Fruit fly (Drosophila melanogaster) whole organism, embryonic: ENCODE data around the gene CG17768.

ENCODE experiments used
- Bgb ChIP-seq: fragments of 200-800 bp; sonication (Bioruptor generic); IDR thresholded peaks from 2 replicates; pipeline ENCODE4 v1.3.6; 2022; ENCODE audit warnings: missing biosample characterization, missing genetic modification characterization; ENCODE audit not compliant: partially characterized antibody
- CG11504 ChIP-seq: fragments of 200-800 bp; sonication (Bioruptor generic); optimal IDR thresholded peaks from 3 replicates; lab custom pipeline; 2019; ENCODE audit warnings: missing biosample characterization, mild to moderate bottlenecking, missing genetic modification characterization, moderate library complexity
- CG11695 ChIP-seq: fragments of 200-800 bp; sonication (Bioruptor generic); IDR thresholded peaks from 3 replicates; pipeline ENCODE4 v1.3.6; 2022; ENCODE audit warnings: missing biosample characterization, missing genetic modification characterization
- CG12391 ChIP-seq: fragments of 200-800 bp; sonication (Bioruptor generic); optimal IDR thresholded peaks from 3 replicates; lab custom pipeline; 2018; ENCODE audit warnings: missing biosample characterization, mild to moderate bottlenecking, missing genetic modification characterization, moderate library complexity
- CG12659 ChIP-seq: fragments of 200-800 bp; sonication (Bioruptor generic); optimal IDR thresholded peaks from 3 replicates; lab custom pipeline; 2017; ENCODE audit warnings: mild to moderate bottlenecking, missing biosample characterization, missing genetic modification reagents, missing genetic modification characterization
- CG13287 ChIP-seq: fragments of 200-800 bp; sonication (Bioruptor generic); IDR thresholded peaks from 2 replicates; pipeline ENCODE4 v1.3.6; 2022; ENCODE audit warnings: missing biosample characterization, missing genetic modification characterization; ENCODE audit not compliant: partially characterized antibody
- CG13296 ChIP-seq: fragments of 200-800 bp; sonication (Bioruptor generic); optimal IDR thresholded peaks from 3 replicates; lab custom pipeline; 2018; ENCODE audit warnings: missing biosample characterization, mild to moderate bottlenecking, missing genetic modification characterization
- CG13424 ChIP-seq: fragments of 200-800 bp; sonication (Bioruptor generic); optimal IDR thresholded peaks from 2 replicates; lab custom pipeline; 2019; ENCODE audit warnings: missing biosample characterization, mild to moderate bottlenecking, missing genetic modification characterization, moderate library complexity
- CG14710 ChIP-seq: fragments of 200-800 bp; sonication (Bioruptor generic); optimal IDR thresholded peaks from 3 replicates; lab custom pipeline; 2019; ENCODE audit warnings: missing biosample characterization, mild to moderate bottlenecking, missing genetic modification characterization, moderate library complexity
- CG15696 ChIP-seq: fragments of 200-800 bp; sonication (Bioruptor generic); optimal IDR thresholded peaks from 2 replicates; lab custom pipeline; 2019; ENCODE audit warnings: missing biosample characterization, mild to moderate bottlenecking, missing genetic modification characterization, moderate library complexity
- CG1603 ChIP-seq: fragments of 200-800 bp; sonication (Bioruptor generic); optimal IDR thresholded peaks from 2 replicates; lab custom pipeline; 2019; ENCODE audit warnings: missing biosample characterization, mild to moderate bottlenecking, missing genetic modification characterization, moderate library complexity
- CG16779 ChIP-seq: fragments of 200-800 bp; sonication (Bioruptor generic); IDR thresholded peaks from 2 replicates; pipeline ENCODE4 v1.3.6; 2022; ENCODE audit warnings: missing biosample characterization, missing genetic modification characterization
- CG16815 ChIP-seq: fragments of 200-800 bp; sonication (Bioruptor generic); optimal IDR thresholded peaks from 3 replicates; lab custom pipeline; 2017; ENCODE audit warnings: missing biosample characterization, mild to moderate bottlenecking, missing genetic modification characterization
- CG30020 ChIP-seq: fragments of 200-800 bp; optimal IDR thresholded peaks from 2 replicates; lab custom pipeline; 2019; ENCODE audit warnings: missing biosample characterization, mild to moderate bottlenecking, missing genetic modification characterization, moderate library complexity
- CG8281 ChIP-seq: fragments of 200-800 bp; sonication (Bioruptor generic); optimal IDR thresholded peaks from 2 replicates; lab custom pipeline; 2018; ENCODE audit warnings: missing biosample characterization, mild to moderate bottlenecking, missing genetic modification characterization, moderate library complexity
- CG9609 ChIP-seq: fragments of 200-800 bp; sonication (Bioruptor generic); optimal IDR thresholded peaks from 3 replicates; lab custom pipeline; 2016; ENCODE audit warnings: missing biosample characterization, missing genetic modification characterization
- CkIIα-i1 ChIP-seq: fragments of 200-800 bp; sonication (Bioruptor generic); IDR thresholded peaks from 2 replicates; pipeline ENCODE4 v1.3.6; 2022; ENCODE audit warnings: missing biosample characterization, missing genetic modification characterization
- Doc3 ChIP-seq: fragments of 200-800 bp; sonication (Bioruptor generic); IDR thresholded peaks from 3 replicates; pipeline ENCODE4 v1.3.6; 2022; ENCODE audit warnings: missing biosample characterization, missing genetic modification characterization; ENCODE audit not compliant: partially characterized antibody
- Dp ChIP-seq: fragments of 200-800 bp; sonication (Bioruptor generic); optimal IDR thresholded peaks from 2 replicates; lab custom pipeline; 2018; ENCODE audit warnings: missing biosample characterization, mild to moderate bottlenecking, missing genetic modification characterization, moderate library complexity
- Dref ChIP-seq: fragments of 200-800 bp; sonication (Bioruptor generic); IDR thresholded peaks from 2 replicates; pipeline ENCODE4 v1.3.6; 2022; ENCODE audit warnings: missing biosample characterization, missing genetic modification characterization
- E2f2 ChIP-seq: fragments of 200-800 bp; sonication (Bioruptor generic); IDR thresholded peaks from 2 replicates; pipeline ENCODE4 v1.3.6; 2022; ENCODE audit warnings: missing biosample characterization, missing genetic modification characterization
- Eip74EF ChIP-seq, 2 experiments: fragments of 200-800 bp in 1 of 2; fragments of >200 bp in 1 of 2; sonication (Bioruptor generic) in 1 of 2; optimal IDR thresholded peaks; 2 replicates each; lab custom pipeline; 2017 to 2019; ENCODE audit warnings: missing biosample characterization in 2 of 2, missing genetic modification characterization in 2 of 2, mild to moderate bottlenecking in 1 of 2, moderate library complexity in 1 of 2
- Hr39 ChIP-seq: fragments of >200 bp; optimal IDR thresholded peaks from 2 replicates; lab custom pipeline; 2017
- MBD-R2 ChIP-seq: fragments of 200-800 bp; sonication (Bioruptor generic); IDR thresholded peaks from 2 replicates; pipeline ENCODE4 v1.3.6; 2022; ENCODE audit warnings: missing biosample characterization, missing genetic modification characterization
- MESR4 ChIP-seq: fragments of 200-800 bp; sonication (Bioruptor generic); optimal IDR thresholded peaks from 2 replicates; lab custom pipeline; 2018; ENCODE audit warnings: missing biosample characterization, mild to moderate bottlenecking, missing genetic modification characterization, moderate library complexity
- NC2α ChIP-seq: fragments of 200-800 bp; sonication (Bioruptor generic); optimal IDR thresholded peaks from 2 replicates; lab custom pipeline; 2016; ENCODE audit warnings: missing biosample characterization, missing genetic modification characterization
- Nf-YC ChIP-seq: fragments of 200-800 bp; optimal IDR thresholded peaks from 3 replicates; lab custom pipeline; 2019; ENCODE audit warnings: missing biosample characterization, mild to moderate bottlenecking, missing genetic modification characterization, moderate library complexity
- Sin3A ChIP-seq: fragments of >200 bp; optimal IDR thresholded peaks from 2 replicates; lab custom pipeline; 2018
- Sox100B ChIP-seq: fragments of 200-800 bp; sonication (Bioruptor generic); optimal IDR thresholded peaks from 3 replicates; lab custom pipeline; 2018; ENCODE audit warnings: missing biosample characterization, mild to moderate bottlenecking, missing genetic modification characterization
- Sry-δ ChIP-seq: fragments of 200-800 bp; sonication (Bioruptor generic); optimal IDR thresholded peaks from 2 replicates; lab custom pipeline; 2016; ENCODE audit warnings: missing biosample characterization, missing genetic modification characterization
- Xrp1 ChIP-seq: fragments of 200-800 bp; sonication (Bioruptor generic); IDR thresholded peaks from 2 replicates; pipeline ENCODE4 v1.3.6; 2022; ENCODE audit warnings: missing biosample characterization, missing genetic modification characterization
- amos ChIP-seq: fragments of 200-800 bp; sonication (Bioruptor generic); IDR thresholded peaks from 2 replicates; pipeline ENCODE4 v1.3.6; 2022; ENCODE audit warnings: missing biosample characterization, missing genetic modification characterization; ENCODE audit not compliant: partially characterized antibody
- crol ChIP-seq: fragments of 200-800 bp; sonication (Bioruptor generic); IDR thresholded peaks from 2 replicates; pipeline ENCODE4 v1.3.6; 2022; ENCODE audit warnings: missing biosample characterization, missing genetic modification characterization
- crp ChIP-seq, 2 experiments: fragments of 200-800 bp; sonication (Bioruptor generic); optimal IDR thresholded peaks; 2 replicates in 1 of 2; 3 replicates in 1 of 2; lab custom pipeline; 2017; ENCODE audit warnings: missing biosample characterization in 2 of 2, missing genetic modification characterization in 2 of 2, mild to moderate bottlenecking in 1 of 2, moderate library complexity in 1 of 2
- ewg ChIP-seq: fragments of 200-800 bp; sonication (Bioruptor generic); optimal IDR thresholded peaks from 3 replicates; lab custom pipeline; 2017; ENCODE audit warnings: mild to moderate bottlenecking, missing biosample characterization, missing genetic modification reagents, missing genetic modification characterization
- gcm2 ChIP-seq: fragments of 200-800 bp; sonication (Bioruptor generic); optimal IDR thresholded peaks from 2 replicates; lab custom pipeline; 2016; ENCODE audit warnings: missing biosample characterization, missing genetic modification characterization
- hbn ChIP-seq: fragments of 200-800 bp; sonication (Bioruptor generic); IDR thresholded peaks from 2 replicates; pipeline ENCODE4 v1.3.6; 2022; ENCODE audit warnings: missing biosample characterization, missing genetic modification characterization; ENCODE audit not compliant: partially characterized antibody
- ind ChIP-seq: fragments of 200-800 bp; sonication (Bioruptor generic); optimal IDR thresholded peaks from 3 replicates; lab custom pipeline; 2016; ENCODE audit warnings: missing biosample characterization, missing genetic modification characterization
- knrl ChIP-seq: fragments of 200-800 bp; sonication (Bioruptor generic); IDR thresholded peaks from 3 replicates; pipeline ENCODE4 v1.3.6; 2022; ENCODE audit warnings: missing biosample characterization, missing genetic modification characterization; ENCODE audit not compliant: partially characterized antibody
- lov ChIP-seq, 2 experiments: fragments of 200-800 bp in 1 of 2; fragments of >200 bp in 1 of 2; sonication (Bioruptor generic) in 1 of 2; IDR thresholded peaks in 1 of 2; optimal IDR thresholded peaks in 1 of 2; 2 replicates in 1 of 2; 3 replicates in 1 of 2; pipeline versions ENCODE4 v1.3.6 to Lab custom; 2017 to 2022; ENCODE audit warnings: missing biosample characterization in 1 of 2, missing genetic modification characterization in 1 of 2
- nmo ChIP-seq: fragments of 200-800 bp; sonication (Bioruptor generic); optimal IDR thresholded peaks from 2 replicates; lab custom pipeline; 2018; ENCODE audit warnings: missing biosample characterization, mild to moderate bottlenecking, missing genetic modification characterization, moderate library complexity
- pfk ChIP-seq: fragments of 200-800 bp; sonication (Bioruptor generic); optimal IDR thresholded peaks from 2 replicates; lab custom pipeline; 2018; ENCODE audit warnings: missing biosample characterization, mild to moderate bottlenecking, missing genetic modification characterization, moderate library complexity
- phol ChIP-seq: fragments of 200-800 bp; sonication (Bioruptor generic); optimal IDR thresholded peaks from 3 replicates; lab custom pipeline; 2018; ENCODE audit warnings: missing biosample characterization, mild to moderate bottlenecking, missing genetic modification characterization, moderate library complexity
- repo ChIP-seq: fragments of 200-800 bp; sonication (Bioruptor generic); optimal IDR thresholded peaks from 2 replicates; lab custom pipeline; 2016; ENCODE audit warnings: missing biosample characterization, missing genetic modification characterization
- row ChIP-seq: fragments of 200-800 bp; sonication (Bioruptor generic); IDR thresholded peaks from 3 replicates; pipeline ENCODE4 v1.3.6; 2022; ENCODE audit warnings: missing biosample characterization, missing genetic modification characterization
- sna ChIP-seq: fragments of 200-800 bp; sonication (Bioruptor generic); IDR thresholded peaks from 2 replicates; pipeline ENCODE4 v1.3.6; 2022; ENCODE audit warnings: missing biosample characterization, missing genetic modification characterization; ENCODE audit not compliant: partially characterized antibody
- stwl ChIP-seq: fragments of 200-800 bp; sonication (Bioruptor generic); optimal IDR thresholded peaks from 3 replicates; lab custom pipeline; 2018; ENCODE audit warnings: missing biosample characterization, mild to moderate bottlenecking, missing genetic modification characterization, moderate library complexity
- zen ChIP-seq: fragments of 200-800 bp; sonication (Bioruptor generic); optimal IDR thresholded peaks from 3 replicates; lab custom pipeline; 2018; ENCODE audit warnings: missing biosample characterization, mild to moderate bottlenecking, missing genetic modification characterization, moderate library complexity

CG17768 gene

DNA sequence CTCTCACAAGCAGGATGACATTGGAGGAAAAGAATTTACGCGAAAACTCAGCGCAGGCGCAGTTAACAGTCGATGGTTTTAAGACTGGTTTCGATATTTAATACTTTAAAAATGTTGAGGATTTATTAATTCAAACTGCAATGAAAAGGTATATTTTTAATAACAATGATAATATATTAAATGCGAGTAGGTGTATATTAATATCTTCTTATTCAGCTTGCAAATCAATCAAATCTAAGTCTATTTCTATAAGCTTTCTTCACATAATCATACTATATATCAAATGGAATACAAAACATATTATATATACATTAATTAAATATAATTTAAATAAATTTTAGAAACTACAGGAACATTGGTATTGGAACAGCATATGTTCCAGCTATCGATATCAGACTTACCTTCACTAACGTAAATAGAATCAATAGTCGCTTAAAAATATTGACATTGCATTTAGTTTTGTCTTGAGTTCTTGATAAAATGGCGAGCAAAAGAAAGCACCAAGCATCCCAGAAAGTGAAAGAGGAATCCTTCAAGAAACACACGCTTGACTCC, 30.7 kb upstream of the CG17768 start, which contains the start of the genes TBC1D16 and holn1:
Gene TBC1D16 (minus strand): TSS at position 51 of the 555 bp plus-strand sequence.
Gene holn1 (plus strand): TSS at position 390 of the 555 bp plus-strand sequence.
- 0 out of 2 replicates have a peak, but pooled peaks have one; percentile 32 for TF ChIP-seq sna (GFP tag; lab: Robert Waterston, UW)
- no peak for TF ChIP-seq Hr39 (lab: Kevin White, UChicago)
- TF ChIP-seq zen (tag; lab: Kevin White, UChicago) = peak; percentile 1
- TF ChIP-seq CG15696 (tag; lab: Kevin White, UChicago) = peak; percentile 29
- no peak for TF ChIP-seq crol (GFP tag; lab: Robert Waterston, UW)
- TF ChIP-seq row (GFP tag; lab: Robert Waterston, UW) = peak; percentile 55; the same call in 1 of the 3 replicates
- peak; percentile 21 for TF ChIP-seq Dp (GFP tag; lab: Kevin White, UChicago)
- TF ChIP-seq hbn (GFP tag; lab: Robert Waterston, UW) = peak; percentile 53; the same call in 1 of the 2 replicates
- TF ChIP-seq ind (GFP tag; lab: Kevin White, UChicago) = no peak
- peak; percentile 31 for TF ChIP-seq Sox100B
- no peak for TF ChIP-seq CG11504 (tag; lab: Kevin White, UChicago)
- peak; percentile 13 for TF ChIP-seq Nf-YC (tag; lab: Kevin White, UChicago)
- TF ChIP-seq ewg (GFP tag; lab: Kevin White, UChicago) = peak; percentile 85
- no peak for TF ChIP-seq CG9609 (GFP tag; lab: Kevin White, UChicago)
- TF ChIP-seq CkIIα-i1 (GFP tag; lab: Robert Waterston, UW) = no peak
- no peak for TF ChIP-seq Sin3A (lab: Kevin White, UChicago)
- peak in 1 of 2 experiments; percentile 20 for TF ChIP-seq crp (GFP tag; optimal IDR thresholded peaks at IDR 0.05; lab: Kevin White, UChicago)
- peak; percentile 41 for TF ChIP-seq CG13296 (GFP tag; lab: Kevin White, UChicago)
- TF ChIP-seq CG11695 (GFP tag; lab: Robert Waterston, UW) = no peak
- TF ChIP-seq CG12659 = peak; percentile 37
- TF ChIP-seq amos (GFP tag; lab: Robert Waterston, UW) = peak; percentile 55; the same call in 1 of the 2 replicates
- no peak for TF ChIP-seq MESR4 (GFP tag; lab: Kevin White, UChicago)
- peak; percentile 3 for TF ChIP-seq CG8281 (tag; lab: Kevin White, UChicago)
- TF ChIP-seq lov (optimal IDR thresholded peaks at IDR 0.05; lab: Kevin White, UChicago) = no peak
- TF ChIP-seq lov (GFP tag; IDR thresholded peaks at IDR 0.05; lab: Robert Waterston, UW) = no peak
- no peak for TF ChIP-seq knrl (GFP tag; lab: Robert Waterston, UW)
- peak; percentile 62 for TF ChIP-seq Sry-δ (GFP tag; lab: Kevin White, UChicago)
- TF ChIP-seq CG12391 (tag; lab: Kevin White, UChicago) = peak; percentile 13
- TF ChIP-seq Bgb (GFP tag; lab: Robert Waterston, UW) = peak; percentile 42; the same call in 1 of the 2 replicates
- peak; percentile 5 for TF ChIP-seq phol (tag; lab: Kevin White, UChicago)
- no peak for TF ChIP-seq gcm2 (GFP tag; lab: Kevin White, UChicago)
- no peak for TF ChIP-seq repo
- TF ChIP-seq NC2α (GFP tag; lab: Kevin White, UChicago) = no peak
- peak; percentile 13 for TF ChIP-seq CG13424
- peak; percentile 90 for TF ChIP-seq pfk (GFP tag; lab: Kevin White, UChicago)
- TF ChIP-seq CG16815 = no peak
- TF ChIP-seq stwl (tag; lab: Kevin White, UChicago) = peak; percentile 44
- TF ChIP-seq nmo (GFP tag; lab: Kevin White, UChicago) = peak; percentile 15
- peak; percentile 78 for TF ChIP-seq CG13287 (GFP tag; lab: Robert Waterston, UW)
- TF ChIP-seq CG30020 (tag; lab: Kevin White, UChicago) = peak; percentile 94
- peak; percentile 27; the same call in 1 of the 3 replicates for TF ChIP-seq Doc3
- peak; percentile 37 for TF ChIP-seq CG14710 (tag; lab: Kevin White, UChicago)
- TF ChIP-seq E2f2 (GFP tag; lab: Robert Waterston, UW) = 0 out of 2 replicates have a peak, but pooled peaks have one; percentile 18
- TF ChIP-seq CG16779 (GFP tag; lab: Robert Waterston, UW) = no peak
- TF ChIP-seq Dref (GFP tag; lab: Robert Waterston, UW) = peak; percentile 54
- peak; percentile 50 for TF ChIP-seq MBD-R2 (GFP tag; lab: Robert Waterston, UW)
- TF ChIP-seq CG1603 (tag; lab: Kevin White, UChicago) = peak; percentile 8
- no peak for TF ChIP-seq Eip74EF (GFP tag; optimal IDR thresholded peaks at IDR 0.05; lab: Kevin White, UChicago)
- 0 out of 2 replicates have a peak, but pooled peaks have one; percentile 25 for TF ChIP-seq Xrp1 (GFP tag; lab: Robert Waterston, UW)
